Fruit fly (Drosophila melanogaster) whole organism, adult: Measurements from ENCODE around the gene CG31021.
A peak's percentile ranks its signal among the peaks of the same experiment; 100 is the strongest.

Source experiments
- CG11617 ChIP-seq: fragments of 200-800 bp; sonication (Bioruptor generic); optimal IDR thresholded peaks from 2 replicates; lab custom pipeline; 2017; ENCODE audit warnings: mild to moderate bottlenecking, missing biosample characterization, missing genetic modification reagents, missing genetic modification characterization
- CG12768 ChIP-seq: fragments of 200-800 bp; sonication (Bioruptor generic); optimal IDR thresholded peaks from 2 replicates; lab custom pipeline; 2017; ENCODE audit warnings: missing biosample characterization, missing genetic modification characterization, mild to moderate bottlenecking, moderate library complexity, missing genetic modification reagents
- CG14711 ChIP-seq: fragments of 200-800 bp; sonication (Bioruptor generic); optimal IDR thresholded peaks from 2 replicates; lab custom pipeline; 2018; ENCODE audit warnings: missing biosample characterization, mild to moderate bottlenecking, missing genetic modification characterization, moderate library complexity
- CG33017 ChIP-seq: fragments of 200-800 bp; sonication (Bioruptor generic); optimal IDR thresholded peaks from 2 replicates; lab custom pipeline; 2018; ENCODE audit warnings: missing biosample characterization, mild to moderate bottlenecking, missing genetic modification characterization, moderate library complexity
- CG7045 ChIP-seq: fragments of 200-800 bp; sonication (Bioruptor generic); optimal IDR thresholded peaks from 2 replicates; lab custom pipeline; 2017; ENCODE audit warnings: missing biosample characterization, mild to moderate bottlenecking, missing genetic modification characterization
- CG7101 ChIP-seq: fragments of 200-800 bp; sonication (Bioruptor generic); optimal IDR thresholded peaks from 2 replicates; lab custom pipeline; 2018; ENCODE audit warnings: missing biosample characterization, mild to moderate bottlenecking, missing genetic modification characterization, moderate library complexity
- Crg-1 ChIP-seq: fragments of 200-800 bp; sonication (Bioruptor generic); optimal IDR thresholded peaks from 2 replicates; lab custom pipeline; 2016; ENCODE audit warnings: missing biosample characterization, missing genetic modification characterization
- Hr96 ChIP-seq: fragments of 200-800 bp; sonication (Bioruptor generic); optimal IDR thresholded peaks from 2 replicates; lab custom pipeline; 2016; ENCODE audit warnings: missing biosample characterization, missing genetic modification characterization
- Mnt ChIP-seq: fragments of 200-800 bp; sonication (Bioruptor generic); optimal IDR thresholded peaks from 2 replicates; lab custom pipeline; 2016; ENCODE audit warnings: missing biosample characterization, mild to moderate bottlenecking, missing genetic modification characterization
- cic ChIP-seq: fragments of 200-800 bp; sonication (Bioruptor generic); optimal IDR thresholded peaks from 2 replicates; lab custom pipeline; 2017; ENCODE audit warnings: missing biosample characterization, mild to moderate bottlenecking, missing genetic modification characterization, moderate library complexity
- kay ChIP-seq: fragments of 200-800 bp; sonication (Bioruptor generic); peaks from one replicate; lab custom pipeline; 2016; ENCODE audit warnings: missing biosample characterization, missing genetic modification characterization, borderline replicate concordance
- pad ChIP-seq: fragments of 200-800 bp; sonication (Bioruptor generic); optimal IDR thresholded peaks from 3 replicates; lab custom pipeline; 2017; ENCODE audit warnings: missing biosample characterization, missing genetic modification characterization, mild to moderate bottlenecking, moderate library complexity, missing genetic modification reagents
- toe ChIP-seq: fragments of 200-800 bp; sonication (Bioruptor generic); optimal IDR thresholded peaks from 2 replicates; lab custom pipeline; 2016; ENCODE audit warnings: missing biosample characterization, missing genetic modification characterization

DNA sequence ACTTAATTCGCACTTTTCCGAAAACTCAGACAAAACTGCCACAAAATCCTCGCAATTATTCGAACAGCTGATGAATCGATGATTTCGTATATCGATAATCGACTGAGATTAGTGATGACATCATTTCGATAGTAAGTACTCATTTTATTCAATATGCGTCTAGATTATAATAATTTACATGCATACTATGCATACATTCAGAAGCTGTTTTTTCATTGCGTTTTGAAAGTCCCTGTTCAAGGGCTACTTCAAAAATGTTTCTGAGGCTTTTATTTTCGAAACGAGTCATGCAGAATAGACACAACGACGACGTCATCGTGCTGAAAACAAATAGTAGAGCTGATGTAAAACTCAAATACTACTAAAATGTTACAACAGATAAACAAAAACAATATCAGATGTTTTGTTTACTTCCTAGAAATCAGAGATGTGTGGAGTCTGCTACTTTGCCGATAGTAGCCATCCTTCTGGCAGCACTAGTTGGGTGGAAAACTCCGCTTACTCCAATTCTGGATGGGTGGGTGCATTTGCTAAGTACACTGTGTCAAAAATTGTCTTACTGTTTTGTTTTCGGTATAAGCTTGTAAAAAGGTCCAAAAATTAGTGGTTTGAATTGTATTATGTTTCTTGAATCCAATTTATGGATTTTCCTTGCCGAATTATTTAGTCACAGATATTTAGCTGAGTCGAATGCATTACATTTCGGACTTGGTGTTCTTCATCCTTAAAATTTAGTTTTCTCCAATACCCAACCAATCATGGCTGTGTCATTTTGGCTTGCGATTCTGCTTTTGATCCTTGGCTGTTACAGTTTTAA is at the start of gene CG31021, which contains the start of gene CG2246:
- TF ChIP-seq Mnt (GFP tag; lab: Kevin White, UChicago) (peak; percentile 11), CG7045 (GFP tag; lab: Kevin White, UChicago) (peak; percentile 34), kay (no peak), CG14711 (tag; lab: Kevin White, UChicago) (no peak), CG33017 (tag; lab: Kevin White, UChicago) (no peak), cic (GFP tag; lab: Kevin White, UChicago) (no peak), pad (peak; percentile 12), Crg-1 (peak; percentile 31), CG12768 (no peak), CG11617 (GFP tag; lab: Kevin White, UChicago) (peak; percentile 28), toe (GFP tag; lab: Kevin White, UChicago) (peak; percentile 65), CG7101 (tag; lab: Kevin White, UChicago) (peak; percentile 20), Hr96 (GFP tag; lab: Kevin White, UChicago) (peak; percentile 3)
